Worm (Caenorhabditis elegans): ENCODE results near the gene fbxa-84.
"Not testable (repeated sequence)": the region's sequence is repeated elsewhere in the genome, so short reads cannot be mapped to it uniquely, and the experiment has no call there.

Gene fbxa-84

DNA sequence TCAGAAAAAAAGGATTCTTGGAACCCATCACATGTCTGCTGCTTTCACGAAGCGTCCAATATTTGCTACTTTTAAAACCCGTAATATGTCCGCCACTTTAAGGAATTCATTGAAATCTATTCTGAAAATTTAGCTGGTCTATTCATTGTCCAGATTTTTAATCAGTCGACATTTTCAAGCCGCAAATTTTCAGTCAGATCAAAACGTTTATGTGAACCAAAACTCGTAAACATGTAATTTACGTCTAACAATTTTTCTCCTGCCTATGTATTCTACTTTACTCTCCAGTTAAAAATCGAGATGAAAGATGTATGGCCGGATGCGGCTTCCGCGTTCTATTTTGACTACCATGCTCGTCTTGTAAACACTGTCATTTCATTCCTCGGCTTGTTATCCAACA lies 15.7 kb downstream of the fbxa-84 start, which contains the start of gene srw-1:
Gene srw-1, plus strand, starts transcription at position 301 of the 400 bp plus-strand sequence.
- TF ChIP-seq dao-5 (tag; optimal IDR thresholded peaks at IDR 0.05) (no peak), him-1 (tag; optimal IDR thresholded peaks at IDR 0.05) (no peak), W03F9.2 (tag; optimal IDR thresholded peaks at IDR 0.05) (no peak)

- TF ChIP-seq dao-5 (tag; optimal IDR thresholded peaks at IDR 0.05) (no peak), W03F9.2 (tag; optimal IDR thresholded peaks at IDR 0.05) (no peak), him-1 (tag; optimal IDR thresholded peaks at IDR 0.05) (no peak)
Measured at ce11 chrV:15199768-15200167, 17.5 kb downstream of the fbxa-84 start, which contains the start of gene Y75B12B.10. TSS of gene Y75B12B.10 (plus strand) at chrV:15200068.

DNA sequence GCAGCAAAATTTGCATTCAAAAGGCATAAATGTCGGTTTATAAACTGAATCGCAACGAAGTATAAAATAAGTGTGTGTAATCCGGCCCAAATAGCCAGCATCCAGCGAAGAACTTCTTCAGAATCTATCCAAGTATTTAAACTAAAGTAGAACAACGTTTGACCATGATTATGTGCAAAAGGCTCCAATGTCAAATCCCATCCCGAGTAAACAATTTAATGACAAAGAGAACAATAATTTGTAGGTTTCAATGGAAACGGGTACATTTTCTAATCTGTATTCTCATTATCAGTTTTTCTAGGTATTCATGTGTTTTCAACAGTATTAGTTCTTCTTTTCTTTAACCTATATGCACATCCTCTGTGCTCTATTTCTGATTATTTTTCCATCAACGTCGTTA lies 25.4 kb downstream of the fbxa-84 start, which contains the start of gene C41G6.12:
Gene C41G6.12, minus strand, starts transcription at position 101 of the 400 bp plus-strand sequence.
- TF ChIP-seq him-1, W03F9.2, dao-5 (tag; optimal IDR thresholded peaks at IDR 0.05): not testable (repeated sequence)

DNA sequence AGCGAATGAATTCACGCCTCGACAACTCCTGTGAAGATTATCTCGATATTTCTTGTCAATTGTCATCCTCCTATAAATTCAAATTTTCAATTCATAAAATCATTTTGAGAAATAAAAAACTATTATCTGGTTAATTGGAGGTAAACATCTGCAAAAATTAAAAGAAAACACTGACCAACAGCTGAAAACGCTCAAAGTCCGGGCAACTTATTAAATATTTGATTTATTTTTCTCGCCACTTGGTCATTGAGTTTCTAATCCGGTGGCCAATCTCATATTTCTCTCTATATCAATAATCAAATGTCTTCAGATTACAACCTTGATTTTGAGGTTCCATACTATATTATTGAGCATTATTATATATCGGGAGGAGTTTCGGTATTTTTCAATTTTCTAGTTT lies 29.6 kb downstream of the fbxa-84 start, which contains the start of gene sri-24:
Gene sri-24, plus strand, starts transcription at position 301 of the 400 bp plus-strand sequence.
- TF ChIP-seq W03F9.2, him-1, dao-5 (tag; optimal IDR thresholded peaks at IDR 0.05): not testable (repeated sequence)

ce11 chrV:15215175-15215574 lies 32.9 kb downstream of the fbxa-84 start, which contains the start of gene sri-26:
TSS of gene sri-26 (plus strand) at chrV:15215475.
- not testable (repeated sequence) for TF ChIP-seq him-1, dao-5, W03F9.2 (tag; optimal IDR thresholded peaks at IDR 0.05)

ce11 chrV:15216705-15217104 lies 34.5 kb downstream of the fbxa-84 start, which contains the start of gene sri-25:
TSS of gene sri-25 (plus strand) at chrV:15217005.
- TF ChIP-seq W03F9.2 (tag; optimal IDR thresholded peaks at IDR 0.05) (no peak), him-1 (tag; optimal IDR thresholded peaks at IDR 0.05) (no peak), dao-5 (tag; optimal IDR thresholded peaks at IDR 0.05) (no peak)

- TF ChIP-seq dao-5 (tag; optimal IDR thresholded peaks at IDR 0.05): no peak
- TF ChIP-seq him-1 (tag; optimal IDR thresholded peaks at IDR 0.05): no peak
- TF ChIP-seq W03F9.2 (tag; optimal IDR thresholded peaks at IDR 0.05): no peak
Measured at ce11 chrV:15221330-15221729, 39.1 kb downstream of the fbxa-84 start, which contains the start of gene irld-25. TSS of gene irld-25 (plus strand) at chrV:15221630.

DNA sequence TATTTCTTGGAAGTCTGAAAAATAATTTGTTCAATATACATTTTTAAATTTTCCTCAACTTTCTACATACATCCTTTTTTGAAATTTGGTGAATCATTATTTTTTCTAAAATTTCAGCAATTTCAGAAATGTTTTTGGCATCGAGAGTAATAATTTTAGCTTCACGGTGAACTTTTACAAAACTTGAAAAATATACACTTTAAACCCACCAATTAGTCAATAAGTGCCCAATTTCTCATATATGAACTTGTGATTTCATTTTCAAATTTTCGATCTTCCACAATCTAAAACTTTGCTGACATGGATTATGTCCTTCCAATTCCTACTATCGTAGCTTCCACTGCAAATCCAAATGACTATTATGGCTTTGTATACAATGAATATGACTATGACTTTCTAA lies 41.4 kb downstream of the fbxa-84 start, which contains the start of gene srw-24:
Gene srw-24, plus strand, starts transcription at position 301 of the 400 bp plus-strand sequence.
- no peak for TF ChIP-seq him-1 (tag; optimal IDR thresholded peaks at IDR 0.05)
- no peak for TF ChIP-seq W03F9.2 (tag; optimal IDR thresholded peaks at IDR 0.05)
- TF ChIP-seq dao-5 (tag; optimal IDR thresholded peaks at IDR 0.05): no peak

- TF ChIP-seq him-1 (tag; optimal IDR thresholded peaks at IDR 0.05): no peak
- TF ChIP-seq W03F9.2 (tag; optimal IDR thresholded peaks at IDR 0.05): no peak
- TF ChIP-seq dao-5 (tag; optimal IDR thresholded peaks at IDR 0.05): no peak
Measured at ce11 chrV:15225650-15226049, 43.4 kb downstream of the fbxa-84 start, which contains the start of gene srw-14. TSS of gene srw-14 (plus strand) at chrV:15225950.

ce11 chrV:15226206-15226605 lies 44.0 kb downstream of the fbxa-84 start:
- TF ChIP-seq him-1 (tag; optimal IDR thresholded peaks at IDR 0.05) (no peak), W03F9.2 (tag; optimal IDR thresholded peaks at IDR 0.05) (no peak), dao-5 (tag; optimal IDR thresholded peaks at IDR 0.05) (no peak)

DNA sequence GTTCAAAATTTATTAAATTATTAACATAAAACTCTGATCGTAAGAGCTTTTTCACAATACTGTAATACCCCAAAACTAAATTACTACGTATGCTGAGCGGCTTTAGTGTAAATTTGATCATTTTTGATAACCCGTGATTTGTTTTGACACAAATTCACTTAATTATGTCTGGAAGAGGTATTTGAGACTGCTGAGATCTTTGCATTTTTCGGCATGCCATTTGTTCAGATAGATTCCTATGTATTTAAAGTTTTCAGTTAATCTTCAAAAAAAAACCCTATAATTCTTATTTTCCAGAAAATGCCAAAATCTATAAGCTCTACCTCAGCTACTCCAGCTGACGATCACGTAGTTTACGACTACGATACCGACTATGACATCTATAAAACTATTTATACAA lies 48.0 kb downstream of the fbxa-84 start, which contains the start of gene srw-15:
Gene srw-15, plus strand, starts transcription at position 301 of the 400 bp plus-strand sequence.
- TF ChIP-seq W03F9.2 (tag; optimal IDR thresholded peaks at IDR 0.05) (no peak), dao-5 (tag; optimal IDR thresholded peaks at IDR 0.05) (no peak), him-1 (tag; optimal IDR thresholded peaks at IDR 0.05) (no peak)

DNA sequence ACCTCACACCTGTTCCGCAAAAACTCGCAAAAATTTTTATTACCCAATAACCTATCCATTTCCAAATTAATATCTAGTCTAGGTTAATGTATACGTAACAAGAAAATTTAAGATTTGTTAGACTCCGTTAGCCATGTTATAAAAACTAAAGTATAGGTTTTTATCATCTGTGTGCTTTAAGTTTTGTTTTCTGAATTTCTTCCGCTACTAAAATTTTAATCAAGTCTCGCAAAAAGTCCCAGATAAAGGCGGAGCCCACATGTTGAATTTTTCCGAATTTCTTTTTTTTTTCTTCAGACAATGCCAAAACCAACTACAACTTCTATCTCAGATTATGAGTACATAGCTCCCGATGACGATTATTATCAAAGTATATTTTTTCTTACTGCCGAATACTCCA lies 50.0 kb downstream of the fbxa-84 start, which contains the start of gene srw-13:
Gene srw-13, plus strand, starts transcription at position 301 of the 400 bp plus-strand sequence.
- TF ChIP-seq W03F9.2 (tag; optimal IDR thresholded peaks at IDR 0.05): no peak
- no peak for TF ChIP-seq dao-5 (tag; optimal IDR thresholded peaks at IDR 0.05)
- TF ChIP-seq him-1 (tag; optimal IDR thresholded peaks at IDR 0.05): no peak

Measured in whole organism, L4/young adult.